Worm (Caenorhabditis elegans): ENCODE measurements around the gene eak-3.

Gene eak-3

ce11 chrIII:1176080-1176608 is at the start of gene eak-3:
TSS of gene eak-3 (minus strand) at chrIII:1176558.
- TF ChIP-seq dve-1 (tag; optimal IDR thresholded peaks at IDR 0.05) (no peak), ref-2 (tag; optimal IDR thresholded peaks at IDR 0.05) (no peak), pha-2 (tag; optimal IDR thresholded peaks at IDR 0.05) (no peak), ceh-9 (tag; optimal IDR thresholded peaks at IDR 0.05) (no peak), lim-6 (tag; optimal IDR thresholded peaks at IDR 0.05) (no peak), lin-11 (tag; optimal IDR thresholded peaks at IDR 0.05) (no peak), ceh-45 (GFP tag; IDR thresholded peaks at IDR 0.05) (no peak), ttx-3 (tag; optimal IDR thresholded peaks at IDR 0.05) (no peak), hlh-6 (tag; optimal IDR thresholded peaks at IDR 0.05) (no peak), rnt-1 (tag; optimal IDR thresholded peaks at IDR 0.05) (no peak), ceh-30 (tag; optimal IDR thresholded peaks at IDR 0.05) (no peak)

- TF ChIP-seq pha-4 (tag; optimal IDR thresholded peaks at IDR 0.05) (no peak), ceh-34 (tag; optimal IDR thresholded peaks at IDR 0.05) (peak; percentile 87), hlh-15 (tag; optimal IDR thresholded peaks at IDR 0.05) (no peak), unc-42 (tag; optimal IDR thresholded peaks at IDR 0.05) (peak; percentile 77), ceh-31 (tag; optimal IDR thresholded peaks at IDR 0.05) (peak; percentile 35), elt-4 (tag; optimal IDR thresholded peaks at IDR 0.05) (no peak), ceh-19 (GFP tag; optimal IDR thresholded peaks at IDR 0.05) (peak; percentile 43)
Measured at ce11 chrIII:1225595-1225994, 49.2 kb upstream of the eak-3 start.

ce11 chrIII:1225116-1225515 is 48.8 kb upstream of the eak-3 start:
- TF ChIP-seq K09A11.1 (tag; optimal IDR thresholded peaks at IDR 0.05; ENCODE audit: insufficient read depth) (no peak), Y22D7AL.16 (tag; optimal IDR thresholded peaks at IDR 0.05) (no peak), hlh-6 (tag; optimal IDR thresholded peaks at IDR 0.05) (no peak), ets-4 (tag; optimal IDR thresholded peaks at IDR 0.05) (no peak), ceh-48 (tag; optimal IDR thresholded peaks at IDR 0.05) (no peak), ceh-30 (tag; optimal IDR thresholded peaks at IDR 0.05) (no peak), pag-3 (tag; optimal IDR thresholded peaks at IDR 0.05; ENCODE audit: borderline replicate concordance) (no peak), pha-4 (tag; optimal IDR thresholded peaks at IDR 0.05) (no peak), ceh-6 (GFP tag; optimal IDR thresholded peaks at IDR 0.05) (no peak), lin-11 (tag; optimal IDR thresholded peaks at IDR 0.05) (no peak), ceh-24 (tag; optimal IDR thresholded peaks at IDR 0.05) (no peak), ceh-34 (tag; optimal IDR thresholded peaks at IDR 0.05) (no peak), ceh-45 (GFP tag; IDR thresholded peaks at IDR 0.05) (no peak), C08G9.2 (tag; optimal IDR thresholded peaks at IDR 0.05) (no peak), lim-6 (tag; optimal IDR thresholded peaks at IDR 0.05) (no peak), syd-9 (tag; optimal IDR thresholded peaks at IDR 0.05) (no peak), fkh-6 (tag; optimal IDR thresholded peaks at IDR 0.05) (no peak), elt-4 (tag; optimal IDR thresholded peaks at IDR 0.05) (no peak), pat-9 (tag; optimal IDR thresholded peaks at IDR 0.05) (no peak)

ce11 chrIII:1223319-1224093 is 47.1 kb upstream of the eak-3 start:
- TF ChIP-seq ceh-24 (tag; optimal IDR thresholded peaks at IDR 0.05) (no peak), hlh-6 (tag; optimal IDR thresholded peaks at IDR 0.05) (no peak), elt-2 (tag; optimal IDR thresholded peaks at IDR 0.05) (peak; percentile 28), sdc-2 (tag; optimal IDR thresholded peaks at IDR 0.05) (no peak), hlh-13 (GFP tag; optimal IDR thresholded peaks at IDR 0.05) (no peak), sox-2 (GFP tag; IDR thresholded peaks at IDR 0.05) (no peak), ceh-19 (GFP tag; optimal IDR thresholded peaks at IDR 0.05) (no peak), sox-4 (tag; optimal IDR thresholded peaks at IDR 0.05) (no peak), Y22D7AL.16 (tag; optimal IDR thresholded peaks at IDR 0.05) (no peak), fkh-6 (tag; optimal IDR thresholded peaks at IDR 0.05) (no peak), mec-3 (tag; optimal IDR thresholded peaks at IDR 0.05; ENCODE audit: borderline replicate concordance) (no peak), ztf-16 (tag; optimal IDR thresholded peaks at IDR 0.05) (no peak), ceh-45 (GFP tag; IDR thresholded peaks at IDR 0.05) (no peak), unc-86 (tag; optimal IDR thresholded peaks at IDR 0.05) (no peak), unc-42 (tag; optimal IDR thresholded peaks at IDR 0.05) (no peak), pha-4 (tag; optimal IDR thresholded peaks at IDR 0.05) (no peak), unc-55 (GFP tag; optimal IDR thresholded peaks at IDR 0.05) (no peak), ceh-34 (tag; optimal IDR thresholded peaks at IDR 0.05) (peak; percentile 99), K02D7.2 (tag; optimal IDR thresholded peaks at IDR 0.05) (no peak), ref-2 (tag; optimal IDR thresholded peaks at IDR 0.05) (no peak), ama-1 (optimal IDR thresholded peaks at IDR 0.05) (no peak), C38D4.7 (GFP tag; optimal IDR thresholded peaks at IDR 0.05) (no peak), eyg-1 (tag; optimal IDR thresholded peaks at IDR 0.05) (no peak), dve-1 (tag; optimal IDR thresholded peaks at IDR 0.05) (peak; percentile 21), pha-2 (tag; optimal IDR thresholded peaks at IDR 0.05) (no peak), ceh-31 (tag; optimal IDR thresholded peaks at IDR 0.05) (no peak), ceh-48 (tag; optimal IDR thresholded peaks at IDR 0.05) (no peak), ceh-9 (tag; optimal IDR thresholded peaks at IDR 0.05) (no peak)

Data from whole organism, late embryonic.